Worm (Caenorhabditis elegans): Measurements from ENCODE around the gene erp-44.2.

The erp-44.2 gene

DNA sequence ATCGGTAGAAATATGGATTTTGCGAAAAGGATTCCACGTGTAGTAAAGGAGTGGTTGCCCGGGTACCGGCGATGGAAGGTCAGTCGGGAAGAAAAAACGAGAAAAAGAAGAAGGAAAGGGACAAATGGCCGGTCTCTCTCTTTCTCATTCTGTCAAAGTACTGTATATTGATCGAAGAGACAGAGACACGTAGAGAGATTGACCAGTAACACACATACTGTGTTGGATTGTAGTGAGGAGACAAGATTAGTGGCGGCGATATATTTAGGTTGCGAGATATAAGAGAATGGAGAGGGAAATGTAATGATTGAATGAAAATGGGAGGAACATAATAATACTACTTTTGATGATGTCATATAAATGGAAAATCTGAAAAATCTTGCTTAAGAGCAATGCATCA lies 1.6 kb upstream of the erp-44.2 start:
- TF ChIP-seq isw-1 (GFP tag; IDR thresholded peaks at IDR 0.05), result no peak
- TF ChIP-seq lsy-2 (tag; optimal IDR thresholded peaks at IDR 0.05), result peak; percentile 7 to 69
- no peak for TF ChIP-seq nhr-12 (tag; optimal IDR thresholded peaks at IDR 0.05)
- peak; percentile 0 for TF ChIP-seq C16A3.4 (tag; optimal IDR thresholded peaks at IDR 0.05)
- no peak for TF ChIP-seq ceh-8 (GFP tag; optimal IDR thresholded peaks at IDR 0.05)
- TF ChIP-seq jun-1 (tag; optimal IDR thresholded peaks at IDR 0.05), result no peak
- no peak for TF ChIP-seq sox-4 (tag; optimal IDR thresholded peaks at IDR 0.05)
- no peak for TF ChIP-seq ceh-88 (GFP tag; IDR thresholded peaks at IDR 0.05)
- no peak for TF ChIP-seq nhr-84 (tag; optimal IDR thresholded peaks at IDR 0.05)
- no peak for TF ChIP-seq swsn-7 (tag; optimal IDR thresholded peaks at IDR 0.05)
- no peak for TF ChIP-seq nhr-28 (tag; optimal IDR thresholded peaks at IDR 0.05)
- no peak for TF ChIP-seq C04F5.9 (tag; optimal IDR thresholded peaks at IDR 0.05)
- TF ChIP-seq lin-13 (GFP tag; optimal IDR thresholded peaks at IDR 0.05), result no peak
- no peak for TF ChIP-seq efl-3 (GFP tag; optimal IDR thresholded peaks at IDR 0.05)
- TF ChIP-seq nhr-11 (tag; optimal IDR thresholded peaks at IDR 0.05), result no peak
- no peak for TF ChIP-seq egl-27 (tag; optimal IDR thresholded peaks at IDR 0.05)
- TF ChIP-seq hlh-4 (tag; optimal IDR thresholded peaks at IDR 0.05), result no peak
- TF ChIP-seq unc-62 (GFP tag; optimal IDR thresholded peaks at IDR 0.05), result no peak
- no peak for TF ChIP-seq ceh-82 (tag; optimal IDR thresholded peaks at IDR 0.05)
- no peak for TF ChIP-seq unc-86 (tag; optimal IDR thresholded peaks at IDR 0.05)
- no peak for TF ChIP-seq pqm-1 (tag; optimal IDR thresholded peaks at IDR 0.05)
- TF ChIP-seq Y116A8C.19 (tag; optimal IDR thresholded peaks at IDR 0.05; ENCODE audit: borderline replicate concordance), result no peak
- TF ChIP-seq ceh-63 (GFP tag; optimal IDR thresholded peaks at IDR 0.05), result no peak
- no peak for TF ChIP-seq irx-1 (tag; optimal IDR thresholded peaks at IDR 0.05)
- TF ChIP-seq nhr-76 (tag; optimal IDR thresholded peaks at IDR 0.05), result no peak
- no peak for TF ChIP-seq C34B4.2 (tag; optimal IDR thresholded peaks at IDR 0.05)
- TF ChIP-seq dsc-1 (tag; optimal IDR thresholded peaks at IDR 0.05), result no peak
- TF ChIP-seq aly-2 (tag; optimal IDR thresholded peaks at IDR 0.05), result no peak
- no peak for TF ChIP-seq nhr-47 (tag; optimal IDR thresholded peaks at IDR 0.05)
- no peak for TF ChIP-seq ama-1 (optimal IDR thresholded peaks at IDR 0.05)
- no peak for TF ChIP-seq ets-5 (GFP tag; IDR thresholded peaks at IDR 0.05)
- peak; percentile 57 for TF ChIP-seq snu-23 (GFP tag; optimal IDR thresholded peaks at IDR 0.05)
- TF ChIP-seq ztf-4 (tag; optimal IDR thresholded peaks at IDR 0.05), result no peak
- TF ChIP-seq snpc-4 (tag; optimal IDR thresholded peaks at IDR 0.05), result no peak
- TF ChIP-seq xbp-1 (tag; optimal IDR thresholded peaks at IDR 0.05), result no peak
- no peak for TF ChIP-seq fos-1 (tag; optimal IDR thresholded peaks at IDR 0.05)
- no peak for TF ChIP-seq nhr-237 (tag; optimal IDR thresholded peaks at IDR 0.05)
- TF ChIP-seq mep-1 (tag; optimal IDR thresholded peaks at IDR 0.05), result peak; percentile 76
- TF ChIP-seq rnt-1 (tag; optimal IDR thresholded peaks at IDR 0.05), result no peak
- peak; percentile 66 for TF ChIP-seq nhr-85 (tag)
- no peak for TF ChIP-seq lin-39 (tag; optimal IDR thresholded peaks at IDR 0.05)
- no peak for TF ChIP-seq F16B12.6 (tag; optimal IDR thresholded peaks at IDR 0.05)
- TF ChIP-seq unc-130 (tag; optimal IDR thresholded peaks at IDR 0.05), result no peak
- TF ChIP-seq egl-13 (tag; optimal IDR thresholded peaks at IDR 0.05), result no peak
- no peak for TF ChIP-seq ztf-11 (tag; optimal IDR thresholded peaks at IDR 0.05)
- no peak for TF ChIP-seq elt-2 (tag; optimal IDR thresholded peaks at IDR 0.05)
- no peak for TF ChIP-seq nhr-19 (GFP tag; conservative IDR thresholded peaks at IDR 0.05)
- no peak for TF ChIP-seq lir-3 (tag; optimal IDR thresholded peaks at IDR 0.05; ENCODE audit: poor library complexity)
- TF ChIP-seq lin-15B (tag; optimal IDR thresholded peaks at IDR 0.05), result no peak
- peak; percentile 27 for TF ChIP-seq nhr-90 (tag; optimal IDR thresholded peaks at IDR 0.05; ENCODE audit: poor library complexity)
- peak in 1 of 2 experiments; percentile 27 for TF ChIP-seq lin-35 (GFP tag; optimal IDR thresholded peaks at IDR 0.05)
- TF ChIP-seq blmp-1 (tag; optimal IDR thresholded peaks at IDR 0.05), result peak; percentile 92
- TF ChIP-seq nhr-20 (tag; optimal IDR thresholded peaks at IDR 0.05), result peak; percentile 56
- no peak for TF ChIP-seq tbx-2 (tag; optimal IDR thresholded peaks at IDR 0.05)
- TF ChIP-seq fkh-8 (tag; optimal IDR thresholded peaks at IDR 0.05), result no peak

Measured in whole organism, L1 larva.